Worm (Caenorhabditis elegans): ENCODE results near the gene srr-7.

DNA sequence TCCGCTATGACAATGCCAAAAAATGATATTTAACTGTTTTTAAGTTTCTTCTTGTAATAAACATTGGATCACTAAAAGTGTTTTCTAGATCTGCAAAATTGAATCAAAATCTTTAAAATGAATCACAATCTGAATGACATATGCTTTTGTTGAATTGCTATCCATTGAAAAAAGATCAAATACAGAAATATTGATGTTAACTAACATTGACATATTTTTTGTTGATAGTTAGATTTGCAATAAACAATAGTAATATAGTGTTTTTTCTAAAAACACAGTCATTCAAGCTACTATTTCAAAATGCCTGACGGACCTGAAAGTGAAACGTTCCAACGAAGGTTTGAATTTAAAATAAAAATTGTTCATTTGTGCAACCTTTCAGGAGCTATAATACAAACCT is 22.6 kb downstream of the srr-7 start, which contains the start of gene T09F5.2:
- no peak for TF ChIP-seq mdl-1 (tag; optimal IDR thresholded peaks at IDR 0.05)
- TF ChIP-seq efl-1 (optimal IDR thresholded peaks at IDR 0.05): no peak
- no peak for TF ChIP-seq efl-1 (GFP tag; optimal IDR thresholded peaks at IDR 0.05 in 1 of 2)
- no peak for TF ChIP-seq elt-2 (tag; optimal IDR thresholded peaks at IDR 0.05)
- TF ChIP-seq unc-62 (GFP tag; optimal IDR thresholded peaks at IDR 0.05): no peak
- TF ChIP-seq nhr-237 (tag; optimal IDR thresholded peaks at IDR 0.05): no peak
- TF ChIP-seq nhr-76 (tag; optimal IDR thresholded peaks at IDR 0.05): no peak
- no peak for TF ChIP-seq dpl-1 (GFP tag; optimal IDR thresholded peaks at IDR 0.05)
- TF ChIP-seq nhr-11 (tag; optimal IDR thresholded peaks at IDR 0.05): no peak
- TF ChIP-seq Y116A8C.19 (tag; optimal IDR thresholded peaks at IDR 0.05; ENCODE audit: borderline replicate concordance): no peak
- TF ChIP-seq nhr-47 (tag; optimal IDR thresholded peaks at IDR 0.05): no peak
- no peak for TF ChIP-seq nhr-19 (GFP tag; conservative IDR thresholded peaks at IDR 0.05)
- TF ChIP-seq sox-4 (tag; optimal IDR thresholded peaks at IDR 0.05): no peak
